Worm (Caenorhabditis elegans): ENCODE results near the gene istr-1.

Gene istr-1

DNA sequence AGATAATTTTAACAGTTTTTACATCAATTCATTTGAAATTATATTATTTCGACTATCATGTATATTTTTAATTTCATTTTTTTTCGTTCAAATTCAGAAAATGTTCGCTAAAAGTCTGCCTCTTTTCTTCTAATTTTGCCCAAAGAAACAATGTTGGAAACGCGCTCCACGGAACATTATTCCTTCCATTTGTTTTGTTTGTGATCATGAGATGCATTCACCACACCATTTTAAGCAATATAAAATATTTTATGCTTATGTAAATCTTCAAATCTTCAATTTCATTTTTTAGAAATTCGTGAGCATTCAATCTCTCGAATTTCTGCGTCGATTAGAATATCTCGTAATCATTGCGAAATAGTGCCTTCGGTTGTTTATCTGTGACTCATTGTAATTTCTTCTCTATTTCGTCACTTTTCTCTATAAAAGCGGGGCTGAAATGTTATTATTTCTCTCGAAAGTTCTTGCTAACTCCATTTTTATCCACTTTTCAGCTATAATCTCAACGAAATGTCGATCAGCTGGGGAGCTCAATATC is at the start of gene istr-1:
Gene istr-1 (plus strand): TSS at position 495 of the 538 bp plus-strand sequence.
- no peak for TF ChIP-seq lin-39 (tag; optimal IDR thresholded peaks at IDR 0.05)
- TF ChIP-seq lin-15B (tag; optimal IDR thresholded peaks at IDR 0.05): peak; percentile 51
- TF ChIP-seq elt-1 (tag; optimal IDR thresholded peaks at IDR 0.05): no peak
- no peak for TF ChIP-seq nhr-237 (tag; optimal IDR thresholded peaks at IDR 0.05)
- no peak for TF ChIP-seq nhr-11 (tag; optimal IDR thresholded peaks at IDR 0.05)
- peak; percentile 16 for TF ChIP-seq jun-1 (tag; optimal IDR thresholded peaks at IDR 0.05)
- peak; percentile 17 for TF ChIP-seq snpc-4 (tag; optimal IDR thresholded peaks at IDR 0.05)
- TF ChIP-seq nhr-77 (tag; optimal IDR thresholded peaks at IDR 0.05): no peak
- TF ChIP-seq ceh-82 (tag; optimal IDR thresholded peaks at IDR 0.05): no peak
- TF ChIP-seq elt-3 (tag; optimal IDR thresholded peaks at IDR 0.05): no peak
- no peak for TF ChIP-seq elt-2 (tag; optimal IDR thresholded peaks at IDR 0.05)
- TF ChIP-seq hmg-11 (tag; optimal IDR thresholded peaks at IDR 0.05): peak; percentile 22
- no peak for TF ChIP-seq fos-1 (tag; optimal IDR thresholded peaks at IDR 0.05)
- no peak for TF ChIP-seq nhr-43 (tag; optimal IDR thresholded peaks at IDR 0.05; ENCODE audit: poor library complexity, severe bottlenecking)
- no peak for TF ChIP-seq daf-12 (tag; optimal IDR thresholded peaks at IDR 0.05)
- TF ChIP-seq sea-2 (GFP tag; optimal IDR thresholded peaks at IDR 0.05): no peak
- no peak for TF ChIP-seq ceh-9 (tag; optimal IDR thresholded peaks at IDR 0.05)
- no peak for TF ChIP-seq skn-1 (tag; optimal IDR thresholded peaks at IDR 0.05)
- TF ChIP-seq egl-5 (tag; optimal IDR thresholded peaks at IDR 0.05): no peak
- no peak for TF ChIP-seq ceh-16 (tag; optimal IDR thresholded peaks at IDR 0.05)
- TF ChIP-seq eor-1 (tag; optimal IDR thresholded peaks at IDR 0.05): no peak
- no peak for TF ChIP-seq mdl-1 (tag; optimal IDR thresholded peaks at IDR 0.05)
- TF ChIP-seq mml-1 (tag; optimal IDR thresholded peaks at IDR 0.05): no peak
- no peak for TF ChIP-seq fkh-2 (tag; optimal IDR thresholded peaks at IDR 0.05)
- TF ChIP-seq nhr-12 (tag; optimal IDR thresholded peaks at IDR 0.05): no peak
- no peak for TF ChIP-seq unc-62 (GFP tag; optimal IDR thresholded peaks at IDR 0.05)
- TF ChIP-seq ztf-4 (tag; optimal IDR thresholded peaks at IDR 0.05): no peak
- no peak for TF ChIP-seq R02D3.7 (tag; optimal IDR thresholded peaks at IDR 0.05)
- peak; percentile 36 for TF ChIP-seq pha-4 (tag; optimal IDR thresholded peaks at IDR 0.05)
- TF ChIP-seq nfya-1 (tag; optimal IDR thresholded peaks at IDR 0.05; ENCODE audit: insufficient read depth): peak; percentile 34
- no peak for TF ChIP-seq ama-1 (optimal IDR thresholded peaks at IDR 0.05)
- no peak for TF ChIP-seq nhr-23 (tag; optimal IDR thresholded peaks at IDR 0.05)
- no peak for TF ChIP-seq nhr-67 (tag; optimal IDR thresholded peaks at IDR 0.05)

DNA sequence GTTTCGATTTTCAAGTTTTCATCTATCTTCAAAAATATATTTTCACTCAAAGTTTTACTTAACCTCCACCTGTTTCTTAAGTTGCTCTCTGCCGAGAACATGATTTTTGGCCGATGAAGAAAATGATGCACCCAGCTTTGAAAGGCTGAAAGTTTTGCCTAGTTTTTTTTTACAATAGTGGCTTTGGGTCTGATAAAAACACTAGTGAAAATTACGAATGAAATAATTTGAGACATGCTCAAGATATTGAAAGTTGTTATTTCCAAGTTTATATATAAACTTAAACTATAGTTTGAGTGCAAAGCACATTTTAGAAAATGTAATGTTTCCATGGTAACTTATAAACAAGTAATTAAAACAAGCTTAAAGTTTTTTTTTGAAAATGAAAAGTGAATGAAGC is 48.4 kb upstream of the istr-1 start, which contains the start of gene gpa-9:
Gene gpa-9 (minus strand): TSS at position 101 of the 400 bp plus-strand sequence.
- no peak for TF ChIP-seq ztf-4 (tag; optimal IDR thresholded peaks at IDR 0.05)
- TF ChIP-seq elt-1 (tag; optimal IDR thresholded peaks at IDR 0.05): no peak
- TF ChIP-seq R02D3.7 (tag; optimal IDR thresholded peaks at IDR 0.05): no peak
- no peak for TF ChIP-seq lin-39 (tag; optimal IDR thresholded peaks at IDR 0.05)
- TF ChIP-seq fkh-10 (GFP tag; optimal IDR thresholded peaks at IDR 0.05): no peak
- no peak for TF ChIP-seq fos-1 (tag; optimal IDR thresholded peaks at IDR 0.05)
- TF ChIP-seq egl-5 (tag; optimal IDR thresholded peaks at IDR 0.05): no peak
- TF ChIP-seq nhr-43 (tag; optimal IDR thresholded peaks at IDR 0.05; ENCODE audit: poor library complexity, severe bottlenecking): no peak

DNA sequence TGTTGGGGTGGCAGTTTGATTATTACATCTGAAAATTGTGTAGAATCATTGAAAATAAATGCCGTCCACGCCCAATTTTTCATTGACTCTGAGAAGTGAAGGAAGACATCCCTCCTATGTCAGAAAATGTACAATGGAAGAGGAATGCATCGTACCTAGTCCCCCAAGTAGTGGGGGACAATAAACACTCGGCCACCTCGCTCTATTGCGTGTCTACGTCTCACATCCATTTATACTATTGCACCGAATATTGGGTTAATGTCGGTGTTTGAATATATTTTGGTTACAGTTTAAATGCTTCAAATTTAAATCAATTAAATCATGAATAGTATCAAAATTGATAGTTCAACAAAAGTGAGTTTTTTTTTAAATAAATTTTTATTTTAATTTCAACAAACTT is 48.0 kb upstream of the istr-1 start, which contains the start of gene lin-25:
Gene lin-25 (plus strand): TSS at position 290 of the 400 bp plus-strand sequence.
- TF ChIP-seq lin-15B (tag; optimal IDR thresholded peaks at IDR 0.05): peak; percentile 51
- no peak for TF ChIP-seq ceh-9 (tag; optimal IDR thresholded peaks at IDR 0.05)
- TF ChIP-seq ceh-28 (tag; optimal IDR thresholded peaks at IDR 0.05): no peak
- TF ChIP-seq pha-4 (tag; optimal IDR thresholded peaks at IDR 0.05): peak; percentile 63
- no peak for TF ChIP-seq egl-5 (tag; optimal IDR thresholded peaks at IDR 0.05)
- no peak for TF ChIP-seq nhr-11 (tag; optimal IDR thresholded peaks at IDR 0.05)
- no peak for TF ChIP-seq eor-1 (tag; optimal IDR thresholded peaks at IDR 0.05)
- peak; percentile 27 for TF ChIP-seq snpc-4 (tag; optimal IDR thresholded peaks at IDR 0.05)
- no peak for TF ChIP-seq nhr-28 (tag; optimal IDR thresholded peaks at IDR 0.05)
- TF ChIP-seq nhr-25 (tag; optimal IDR thresholded peaks at IDR 0.05): peak; percentile 24
- no peak for TF ChIP-seq nhr-23 (tag; optimal IDR thresholded peaks at IDR 0.05)
- no peak for TF ChIP-seq nhr-76 (tag; optimal IDR thresholded peaks at IDR 0.05)
- TF ChIP-seq lin-39 (tag; optimal IDR thresholded peaks at IDR 0.05): no peak
- no peak for TF ChIP-seq skn-1 (tag; optimal IDR thresholded peaks at IDR 0.05)
- no peak for TF ChIP-seq fos-1 (tag; optimal IDR thresholded peaks at IDR 0.05)
- peak; percentile 58 for TF ChIP-seq hmg-11 (tag; optimal IDR thresholded peaks at IDR 0.05)
- TF ChIP-seq nfya-1 (tag; optimal IDR thresholded peaks at IDR 0.05; ENCODE audit: insufficient read depth): peak; percentile 42
